Fruit fly (Drosophila melanogaster) whole organism, wandering third instar larva: Measurements from ENCODE around the gene CAH2.

ENCODE experiments used
- Abd-B ChIP-seq: fragments of >200 bp; optimal IDR thresholded peaks from 2 replicates; lab custom pipeline; 2017; ENCODE audit warnings: missing biosample characterization, missing genetic modification characterization
- CG32264 ChIP-seq: fragments of 200-800 bp; sonication (Bioruptor generic); optimal IDR thresholded peaks from 2 replicates; lab custom pipeline; 2016; ENCODE audit warnings: missing biosample characterization, missing genetic modification characterization
- CrebA ChIP-seq: fragments of 200-800 bp; sonication (Bioruptor generic); optimal IDR thresholded peaks from 2 replicates; lab custom pipeline; 2016; ENCODE audit warnings: missing biosample characterization, mild to moderate bottlenecking, missing genetic modification characterization, borderline replicate concordance
- Dfd ChIP-seq: fragments of >200 bp; optimal IDR thresholded peaks from 2 replicates; lab custom pipeline; 2017; ENCODE audit warnings: missing biosample characterization, missing genetic modification characterization
- GATAd ChIP-seq: sonication (Bioruptor generic); optimal IDR thresholded peaks from 2 replicates; lab custom pipeline; 2016; ENCODE audit warnings: missing biosample characterization, missing genetic modification characterization
- HLH106 ChIP-seq: fragments of 200-800 bp; optimal IDR thresholded peaks from 3 replicates; lab custom pipeline; 2019; ENCODE audit warnings: missing biosample characterization, mild to moderate bottlenecking, missing genetic modification characterization, moderate library complexity
- Hnf4 ChIP-seq: fragments of 200-800 bp; sonication (Bioruptor generic); optimal IDR thresholded peaks from 2 replicates; lab custom pipeline; 2016; ENCODE audit warnings: missing biosample characterization, mild to moderate bottlenecking, missing genetic modification characterization
- Hr78 ChIP-seq: fragments of >200 bp; optimal IDR thresholded peaks from 2 replicates; lab custom pipeline; 2017; ENCODE audit warnings: missing biosample characterization, missing genetic modification characterization
- Jra ChIP-seq: sonication (Bioruptor generic); optimal IDR thresholded peaks from 2 replicates; lab custom pipeline; 2016; ENCODE audit warnings: missing biosample characterization, missing genetic modification characterization
- Mio ChIP-seq: sonication (Bioruptor generic); optimal IDR thresholded peaks from 2 replicates; lab custom pipeline; 2016; ENCODE audit warnings: missing biosample characterization, missing genetic modification characterization
- N ChIP-seq: fragments of >200 bp; optimal IDR thresholded peaks from 2 replicates; lab custom pipeline; 2018; ENCODE audit warnings: missing biosample characterization, missing external identifiers, missing genetic modification characterization
- OdsH ChIP-seq: fragments of 200-800 bp; sonication (Bioruptor generic); optimal IDR thresholded peaks from 2 replicates; lab custom pipeline; 2016; ENCODE audit warnings: missing biosample characterization, mild to moderate bottlenecking, missing genetic modification characterization
- Rel ChIP-seq, 2 experiments: fragments of 200-800 bp; sonication (Bioruptor generic) in 1 of 2; optimal IDR thresholded peaks; 2 replicates in 1 of 2; 3 replicates in 1 of 2; lab custom pipeline; 2016 to 2019; ENCODE audit warnings: mild to moderate bottlenecking in 2 of 2, missing biosample characterization in 2 of 2, missing genetic modification characterization in 2 of 2, moderate library complexity in 1 of 2
- Sp1 ChIP-seq: fragments of 200-800 bp; sonication (Bioruptor generic); optimal IDR thresholded peaks from 3 replicates; lab custom pipeline; 2019; ENCODE audit warnings: missing biosample characterization, mild to moderate bottlenecking, missing genetic modification characterization, moderate library complexity
- Vsx2 ChIP-seq: fragments of 200-300, 225-300 bp; sonication (Bioruptor generic); optimal IDR thresholded peaks from 2 replicates; lab custom pipeline; 2018; ENCODE audit warnings: missing biosample characterization, missing genetic modification characterization; ENCODE audit not compliant: partially characterized antibody
- br ChIP-seq: fragments of 200-800 bp; sonication (Bioruptor generic); optimal IDR thresholded peaks from 2 replicates; lab custom pipeline; 2016; ENCODE audit warnings: missing biosample characterization, missing genetic modification characterization
- dl ChIP-seq, 2 experiments: fragments of 175-275, 200-275 bp in 1 of 2; fragments of 200-275 bp in 1 of 2; sonication (Bioruptor generic); optimal IDR thresholded peaks; lab custom pipeline; 2018; ENCODE audit warnings: mild to moderate bottlenecking in 2 of 2, missing biosample characterization in 2 of 2, missing genetic modification characterization in 2 of 2, moderate library complexity in 2 of 2; ENCODE audit not compliant: partially characterized antibody in 2 of 2, insufficient read depth in 1 of 2
- dmrt93B ChIP-seq: fragments of 200-800 bp; sonication (Bioruptor generic); optimal IDR thresholded peaks from 2 replicates; lab custom pipeline; 2018; ENCODE audit warnings: missing biosample characterization, mild to moderate bottlenecking, missing genetic modification characterization
- dsf ChIP-seq: sonication (Bioruptor generic); optimal IDR thresholded peaks from 2 replicates; lab custom pipeline; 2016; ENCODE audit warnings: missing biosample characterization, missing genetic modification characterization, borderline replicate concordance
- ey ChIP-seq: fragments of 200-800 bp; sonication (Bioruptor generic); optimal IDR thresholded peaks from 2 replicates; lab custom pipeline; 2016; ENCODE audit warnings: missing biosample characterization, missing genetic modification characterization
- foxo ChIP-seq, 2 experiments: fragments of 200-800 bp; sonication (Bioruptor generic); optimal IDR thresholded peaks; 2 replicates in 1 of 2; 3 replicates in 1 of 2; lab custom pipeline; 2016 to 2017; ENCODE audit warnings: missing biosample characterization in 2 of 2, missing genetic modification characterization in 2 of 2
- h ChIP-seq: fragments of 200-800 bp; sonication (Bioruptor generic); optimal IDR thresholded peaks from 3 replicates; lab custom pipeline; 2016; ENCODE audit warnings: missing biosample characterization, mild to moderate bottlenecking, missing genetic modification characterization
- jim ChIP-seq: fragments of 175-275, 200-325 bp; sonication (Bioruptor generic); optimal IDR thresholded peaks from 2 replicates; lab custom pipeline; 2016; ENCODE audit warnings: missing biosample characterization, mild to moderate bottlenecking, missing genetic modification characterization
- lola ChIP-seq: fragments of >200 bp; optimal IDR thresholded peaks from 2 replicates; lab custom pipeline; 2017; ENCODE audit warnings: missing biosample characterization, missing genetic modification characterization
- pan ChIP-seq: fragments of >200 bp; optimal IDR thresholded peaks from 2 replicates; lab custom pipeline; 2017
- rgr ChIP-seq: fragments of 200-800 bp; sonication (Bioruptor generic); optimal IDR thresholded peaks from 3 replicates; lab custom pipeline; 2016; ENCODE audit warnings: missing biosample characterization, mild to moderate bottlenecking, missing genetic modification characterization
- sage ChIP-seq: fragments of 200-800 bp; sonication (Bioruptor generic); optimal IDR thresholded peaks from 2 replicates; lab custom pipeline; 2016; ENCODE audit warnings: missing biosample characterization, mild to moderate bottlenecking, missing genetic modification characterization
- sv ChIP-seq: fragments of 200-800 bp; sonication (Bioruptor generic); optimal IDR thresholded peaks from 3 replicates; lab custom pipeline; 2016; ENCODE audit warnings: missing biosample characterization, missing genetic modification characterization
- tai ChIP-seq: sonication (Bioruptor generic); optimal IDR thresholded peaks from 2 replicates; lab custom pipeline; 2016; ENCODE audit warnings: missing biosample characterization, missing genetic modification characterization
- usp ChIP-seq: fragments of >200 bp; optimal IDR thresholded peaks from 2 replicates; lab custom pipeline; 2017; ENCODE audit warnings: missing biosample characterization, missing genetic modification characterization
- woc ChIP-seq: sonication (Bioruptor generic); optimal IDR thresholded peaks from 2 replicates; lab custom pipeline; 2016; ENCODE audit warnings: missing biosample characterization, mild to moderate bottlenecking, missing genetic modification characterization

The CAH2 gene

dm6 chr3L:12190433-12190832 lies 13.0 kb downstream of the CAH2 start, which contains the start of gene Est-P:
Gene Est-P, plus strand, starts transcription at chr3L:12190733.
- no peak for TF ChIP-seq dl (GFP tag; optimal IDR thresholded peaks at IDR 0.05; lab: Kevin White, UChicago; ENCODE audit: insufficient read depth in 1 of 2, partially characterized antibody in 2 of 2)
- no peak for TF ChIP-seq CG32264 (GFP tag; lab: Kevin White, UChicago)
- TF ChIP-seq h (GFP tag; lab: Kevin White, UChicago): no peak

- peak; percentile 42 for TF ChIP-seq CrebA (GFP tag; lab: Kevin White, UChicago)
- no peak for TF ChIP-seq ey (GFP tag; lab: Kevin White, UChicago)
- no peak for TF ChIP-seq sage
Measured at dm6 chr3L:12193485-12193884, 16.1 kb downstream of the CAH2 start, which contains the start of gene thoc6. Gene thoc6, minus strand, starts transcription at chr3L:12193688.

dm6 chr3L:12197491-12197890 lies 20.1 kb downstream of the CAH2 start, which contains the start of gene CG11529:
Gene CG11529, plus strand, starts transcription at chr3L:12197791.
- TF ChIP-seq CG32264 (GFP tag; lab: Kevin White, UChicago) (no peak), sage (no peak), Vsx2 (no peak), HLH106 (no peak), jim (GFP tag; lab: Kevin White, UChicago) (no peak), Abd-B (GFP tag; lab: Kevin White, UChicago) (no peak), Mio (GFP tag; lab: Kevin White, UChicago) (no peak), usp (no peak), woc (GFP tag; lab: Kevin White, UChicago) (no peak), Rel (GFP tag; optimal IDR thresholded peaks at IDR 0.05; lab: Kevin White, UChicago) (no peak), Rel (tag; optimal IDR thresholded peaks at IDR 0.05; lab: Kevin White, UChicago) (no peak), Jra (no peak), Hr78 (GFP tag; lab: Kevin White, UChicago) (no peak), foxo (GFP tag; optimal IDR thresholded peaks at IDR 0.05; lab: Kevin White, UChicago) (no peak), pan (lab: Kevin White, UChicago) (no peak)

dm6 chr3L:12202980-12203379 lies 25.6 kb downstream of the CAH2 start:
- TF ChIP-seq Rel (GFP tag; optimal IDR thresholded peaks at IDR 0.05; lab: Kevin White, UChicago): no peak
- TF ChIP-seq Rel (tag; optimal IDR thresholded peaks at IDR 0.05; lab: Kevin White, UChicago): peak; percentile 10
- TF ChIP-seq rgr: no peak
- TF ChIP-seq, all 38 proteins: peak for 1

- no peak for TF ChIP-seq N
- no peak for TF ChIP-seq woc (GFP tag; lab: Kevin White, UChicago)
- no peak for TF ChIP-seq tai
- no peak for TF ChIP-seq ey (GFP tag; lab: Kevin White, UChicago)
- no peak for TF ChIP-seq Mio (GFP tag; lab: Kevin White, UChicago)
- TF ChIP-seq dmrt93B (GFP tag; lab: Kevin White, UChicago): no peak
- no peak for TF ChIP-seq Hr78 (GFP tag; lab: Kevin White, UChicago)
- no peak for TF ChIP-seq h (GFP tag; lab: Kevin White, UChicago)
- no peak for TF ChIP-seq dsf (GFP tag; lab: Kevin White, UChicago)
- no peak for TF ChIP-seq CrebA (GFP tag; lab: Kevin White, UChicago)
- no peak for TF ChIP-seq Vsx2
- TF ChIP-seq Dfd (GFP tag; lab: Kevin White, UChicago): no peak
- TF ChIP-seq Abd-B (GFP tag; lab: Kevin White, UChicago): no peak
- no peak for TF ChIP-seq Sp1 (GFP tag; lab: Kevin White, UChicago)
- no peak for TF ChIP-seq OdsH (GFP tag; lab: Kevin White, UChicago)
- TF ChIP-seq lola: no peak
Measured at dm6 chr3L:12203736-12204135, 26.3 kb downstream of the CAH2 start, which contains the start of gene Ak1. Gene Ak1, minus strand, starts transcription at chr3L:12204082.

dm6 chr3L:12205848-12206247 lies 28.4 kb downstream of the CAH2 start, which contains the start of gene Tsen54:
Gene Tsen54, minus strand, starts transcription at chr3L:12206022.
- TF ChIP-seq Rel (GFP tag; optimal IDR thresholded peaks at IDR 0.05; lab: Kevin White, UChicago) (no peak), Rel (tag; optimal IDR thresholded peaks at IDR 0.05; lab: Kevin White, UChicago) (no peak), Mio (GFP tag; lab: Kevin White, UChicago) (no peak), GATAd (no peak), Hr78 (GFP tag; lab: Kevin White, UChicago) (no peak), pan (lab: Kevin White, UChicago) (no peak), sage (no peak), dl (GFP tag; optimal IDR thresholded peaks at IDR 0.05; lab: Kevin White, UChicago; ENCODE audit: insufficient read depth in 1 of 2, partially characterized antibody in 2 of 2) (no peak), woc (GFP tag; lab: Kevin White, UChicago) (no peak), ey (GFP tag; lab: Kevin White, UChicago) (no peak), OdsH (GFP tag; lab: Kevin White, UChicago) (no peak), Hnf4 (GFP tag; lab: Kevin White, UChicago) (no peak), Vsx2 (no peak), sv (GFP tag; lab: Kevin White, UChicago) (no peak), h (GFP tag; lab: Kevin White, UChicago) (no peak), N (no peak), br (GFP tag; lab: Kevin White, UChicago) (no peak), Jra (no peak), Sp1 (GFP tag; lab: Kevin White, UChicago) (no peak), dsf (GFP tag; lab: Kevin White, UChicago) (no peak)
- TF ChIP-seq, all 38 proteins: peak for 0
